Fruit fly (Drosophila melanogaster) whole organism, wandering third instar larva: ENCODE measurements around the gene Eip63E.
A peak's percentile ranks its signal among the peaks of the same experiment; 100 is the strongest.

Experiments used
- CG32264 ChIP-seq: fragments of 200-800 bp; sonication (Bioruptor generic); optimal IDR thresholded peaks from 2 replicates; lab custom pipeline; 2016; ENCODE audit warnings: missing biosample characterization, missing genetic modification characterization
- CG9705 ChIP-seq: fragments of 200-800 bp; sonication (Bioruptor generic); optimal IDR thresholded peaks from 2 replicates; lab custom pipeline; 2018; ENCODE audit warnings: missing biosample characterization, mild to moderate bottlenecking, missing genetic modification characterization
- CrebA ChIP-seq: fragments of 200-800 bp; sonication (Bioruptor generic); optimal IDR thresholded peaks from 2 replicates; lab custom pipeline; 2016; ENCODE audit warnings: missing biosample characterization, mild to moderate bottlenecking, missing genetic modification characterization, borderline replicate concordance
- Dfd ChIP-seq: fragments of >200 bp; optimal IDR thresholded peaks from 2 replicates; lab custom pipeline; 2017; ENCODE audit warnings: missing biosample characterization, missing genetic modification characterization
- Dif ChIP-seq: fragments of 200-275, 200-300 bp; sonication (Bioruptor generic); optimal IDR thresholded peaks from 2 replicates; lab custom pipeline; 2018; ENCODE audit warnings: missing biosample characterization, missing genetic modification characterization; ENCODE audit not compliant: partially characterized antibody
- HLH106 ChIP-seq: fragments of 200-800 bp; optimal IDR thresholded peaks from 3 replicates; lab custom pipeline; 2019; ENCODE audit warnings: missing biosample characterization, mild to moderate bottlenecking, missing genetic modification characterization, moderate library complexity
- Hnf4 ChIP-seq: fragments of 200-800 bp; sonication (Bioruptor generic); optimal IDR thresholded peaks from 2 replicates; lab custom pipeline; 2016; ENCODE audit warnings: missing biosample characterization, mild to moderate bottlenecking, missing genetic modification characterization
- Hr78 ChIP-seq: fragments of >200 bp; optimal IDR thresholded peaks from 2 replicates; lab custom pipeline; 2017; ENCODE audit warnings: missing biosample characterization, missing genetic modification characterization
- Hr83 ChIP-seq: fragments of 200-300 bp; sonication (Bioruptor generic); optimal IDR thresholded peaks from 2 replicates; lab custom pipeline; 2016; ENCODE audit warnings: missing biosample characterization, mild to moderate bottlenecking, missing genetic modification characterization, moderate library complexity; ENCODE audit not compliant: poor library complexity, severe bottlenecking
- Jra ChIP-seq: sonication (Bioruptor generic); optimal IDR thresholded peaks from 2 replicates; lab custom pipeline; 2016; ENCODE audit warnings: missing biosample characterization, missing genetic modification characterization
- Mio ChIP-seq: sonication (Bioruptor generic); optimal IDR thresholded peaks from 2 replicates; lab custom pipeline; 2016; ENCODE audit warnings: missing biosample characterization, missing genetic modification characterization
- Myc ChIP-seq: fragments of >200 bp; optimal IDR thresholded peaks from 2 replicates; lab custom pipeline; 2017
- N ChIP-seq: fragments of >200 bp; optimal IDR thresholded peaks from 2 replicates; lab custom pipeline; 2018; ENCODE audit warnings: missing biosample characterization, missing external identifiers, missing genetic modification characterization
- OdsH ChIP-seq: fragments of 200-800 bp; sonication (Bioruptor generic); optimal IDR thresholded peaks from 2 replicates; lab custom pipeline; 2016; ENCODE audit warnings: missing biosample characterization, mild to moderate bottlenecking, missing genetic modification characterization
- Rel ChIP-seq, 2 experiments: fragments of 200-800 bp; sonication (Bioruptor generic) in 1 of 2; optimal IDR thresholded peaks; 2 replicates in 1 of 2; 3 replicates in 1 of 2; lab custom pipeline; 2016 to 2019; ENCODE audit warnings: mild to moderate bottlenecking in 2 of 2, missing biosample characterization in 2 of 2, missing genetic modification characterization in 2 of 2, moderate library complexity in 1 of 2
- Sp1 ChIP-seq: fragments of 200-800 bp; sonication (Bioruptor generic); optimal IDR thresholded peaks from 3 replicates; lab custom pipeline; 2019; ENCODE audit warnings: missing biosample characterization, mild to moderate bottlenecking, missing genetic modification characterization, moderate library complexity
- Vsx2 ChIP-seq: fragments of 200-300, 225-300 bp; sonication (Bioruptor generic); optimal IDR thresholded peaks from 2 replicates; lab custom pipeline; 2018; ENCODE audit warnings: missing biosample characterization, missing genetic modification characterization; ENCODE audit not compliant: partially characterized antibody
- br ChIP-seq: fragments of 200-800 bp; sonication (Bioruptor generic); optimal IDR thresholded peaks from 2 replicates; lab custom pipeline; 2016; ENCODE audit warnings: missing biosample characterization, missing genetic modification characterization
- brk ChIP-seq: fragments of 200-800 bp; sonication (Bioruptor generic); optimal IDR thresholded peaks from 2 replicates; lab custom pipeline; 2016; ENCODE audit warnings: missing biosample characterization, mild to moderate bottlenecking, missing genetic modification characterization
- dl ChIP-seq, 2 experiments: fragments of 175-275, 200-275 bp in 1 of 2; fragments of 200-275 bp in 1 of 2; sonication (Bioruptor generic); optimal IDR thresholded peaks; lab custom pipeline; 2018; ENCODE audit warnings: mild to moderate bottlenecking in 2 of 2, missing biosample characterization in 2 of 2, missing genetic modification characterization in 2 of 2, moderate library complexity in 2 of 2; ENCODE audit not compliant: partially characterized antibody in 2 of 2, insufficient read depth in 1 of 2
- dmrt93B ChIP-seq: fragments of 200-800 bp; sonication (Bioruptor generic); optimal IDR thresholded peaks from 2 replicates; lab custom pipeline; 2018; ENCODE audit warnings: missing biosample characterization, mild to moderate bottlenecking, missing genetic modification characterization
- dsf ChIP-seq: sonication (Bioruptor generic); optimal IDR thresholded peaks from 2 replicates; lab custom pipeline; 2016; ENCODE audit warnings: missing biosample characterization, missing genetic modification characterization, borderline replicate concordance
- ey ChIP-seq: fragments of 200-800 bp; sonication (Bioruptor generic); optimal IDR thresholded peaks from 2 replicates; lab custom pipeline; 2016; ENCODE audit warnings: missing biosample characterization, missing genetic modification characterization
- foxo ChIP-seq, 2 experiments: fragments of 200-800 bp; sonication (Bioruptor generic); optimal IDR thresholded peaks; 2 replicates in 1 of 2; 3 replicates in 1 of 2; lab custom pipeline; 2016 to 2017; ENCODE audit warnings: missing biosample characterization in 2 of 2, missing genetic modification characterization in 2 of 2
- fru ChIP-seq: fragments of 200-800 bp; sonication (Bioruptor generic); optimal IDR thresholded peaks from 3 replicates; lab custom pipeline; 2016; ENCODE audit warnings: missing biosample characterization, mild to moderate bottlenecking, missing genetic modification characterization
- h ChIP-seq: fragments of 200-800 bp; sonication (Bioruptor generic); optimal IDR thresholded peaks from 3 replicates; lab custom pipeline; 2016; ENCODE audit warnings: missing biosample characterization, mild to moderate bottlenecking, missing genetic modification characterization
- jim ChIP-seq: fragments of 175-275, 200-325 bp; sonication (Bioruptor generic); optimal IDR thresholded peaks from 2 replicates; lab custom pipeline; 2016; ENCODE audit warnings: missing biosample characterization, mild to moderate bottlenecking, missing genetic modification characterization
- lola ChIP-seq: fragments of >200 bp; optimal IDR thresholded peaks from 2 replicates; lab custom pipeline; 2017; ENCODE audit warnings: missing biosample characterization, missing genetic modification characterization
- pan ChIP-seq: fragments of >200 bp; optimal IDR thresholded peaks from 2 replicates; lab custom pipeline; 2017
- psq ChIP-seq: fragments of 200-800 bp; sonication (Bioruptor generic); optimal IDR thresholded peaks from 3 replicates; lab custom pipeline; 2017; ENCODE audit warnings: missing biosample characterization, mild to moderate bottlenecking, missing genetic modification characterization, moderate library complexity
- rgr ChIP-seq: fragments of 200-800 bp; sonication (Bioruptor generic); optimal IDR thresholded peaks from 3 replicates; lab custom pipeline; 2016; ENCODE audit warnings: missing biosample characterization, mild to moderate bottlenecking, missing genetic modification characterization
- sage ChIP-seq: fragments of 200-800 bp; sonication (Bioruptor generic); optimal IDR thresholded peaks from 2 replicates; lab custom pipeline; 2016; ENCODE audit warnings: missing biosample characterization, mild to moderate bottlenecking, missing genetic modification characterization
- sv ChIP-seq: fragments of 200-800 bp; sonication (Bioruptor generic); optimal IDR thresholded peaks from 3 replicates; lab custom pipeline; 2016; ENCODE audit warnings: missing biosample characterization, missing genetic modification characterization
- tai ChIP-seq: sonication (Bioruptor generic); optimal IDR thresholded peaks from 2 replicates; lab custom pipeline; 2016; ENCODE audit warnings: missing biosample characterization, missing genetic modification characterization
- usp ChIP-seq: fragments of >200 bp; optimal IDR thresholded peaks from 2 replicates; lab custom pipeline; 2017; ENCODE audit warnings: missing biosample characterization, missing genetic modification characterization
- woc ChIP-seq: sonication (Bioruptor generic); optimal IDR thresholded peaks from 2 replicates; lab custom pipeline; 2016; ENCODE audit warnings: missing biosample characterization, mild to moderate bottlenecking, missing genetic modification characterization

The Eip63E gene

dm6 chr3L:3515280-3516020, at the start of gene Eip63E:
Gene Eip63E (plus strand): TSS chr3L:3515751.
- TF ChIP-seq Vsx2 (no peak), Hnf4 (GFP tag; lab: Kevin White, UChicago) (peak; percentile 8), Mio (no peak), dl (GFP tag; optimal IDR thresholded peaks at IDR 0.05; lab: Kevin White, UChicago; ENCODE audit: insufficient read depth in 1 of 2, partially characterized antibody in 2 of 2) (no peak), woc (GFP tag; lab: Kevin White, UChicago) (no peak), foxo (GFP tag; optimal IDR thresholded peaks at IDR 0.05; lab: Kevin White, UChicago) (peak in 1 of 2 experiments; percentile 34), ey (GFP tag; lab: Kevin White, UChicago) (no peak), h (peak; percentile 10), Sp1 (GFP tag; lab: Kevin White, UChicago) (peak; percentile 58), Rel (GFP tag; optimal IDR thresholded peaks at IDR 0.05; lab: Kevin White, UChicago) (no peak), Rel (tag; optimal IDR thresholded peaks at IDR 0.05; lab: Kevin White, UChicago) (peak; percentile 59), fru (GFP tag; lab: Kevin White, UChicago) (no peak), HLH106 (tag; lab: Kevin White, UChicago) (peak; percentile 8), Hr78 (GFP tag; lab: Kevin White, UChicago) (no peak), N (GFP tag; lab: Kevin White, UChicago) (peak; percentile 37)

dm6 chr3L:3466200-3466599, 49.4 kb upstream of the Eip63E start, which contains the start of gene CycJ:
Gene CycJ (plus strand): TSS chr3L:3466428.
- TF ChIP-seq pan (lab: Kevin White, UChicago) (no peak), rgr (GFP tag; lab: Kevin White, UChicago) (no peak), N (GFP tag; lab: Kevin White, UChicago) (no peak), dmrt93B (GFP tag; lab: Kevin White, UChicago) (no peak), jim (GFP tag; lab: Kevin White, UChicago) (no peak), Hr83 (GFP tag; lab: Kevin White, UChicago) (no peak)

dm6 chr3L:3469709-3470108, 45.8 kb upstream of the Eip63E start:
- TF ChIP-seq br (GFP tag; lab: Kevin White, UChicago): no peak
- no peak for TF ChIP-seq brk (GFP tag; lab: Kevin White, UChicago)
- TF ChIP-seq sv: no peak
- no peak for TF ChIP-seq Vsx2
- no peak for TF ChIP-seq lola (GFP tag; lab: Kevin White, UChicago)
- no peak for TF ChIP-seq N (GFP tag; lab: Kevin White, UChicago)
- TF ChIP-seq dsf: no peak
- no peak for TF ChIP-seq Mio
- no peak for TF ChIP-seq CG9705 (GFP tag; lab: Kevin White, UChicago)
- TF ChIP-seq woc (GFP tag; lab: Kevin White, UChicago): no peak
- TF ChIP-seq dl (GFP tag; optimal IDR thresholded peaks at IDR 0.05; lab: Kevin White, UChicago; ENCODE audit: insufficient read depth in 1 of 2, partially characterized antibody in 2 of 2): no peak
- no peak for TF ChIP-seq foxo (GFP tag; optimal IDR thresholded peaks at IDR 0.05; lab: Kevin White, UChicago)
- no peak for TF ChIP-seq tai (GFP tag; lab: Kevin White, UChicago)
- TF ChIP-seq Myc (lab: Kevin White, UChicago): no peak
- no peak for TF ChIP-seq Hr78 (GFP tag; lab: Kevin White, UChicago)
- no peak for TF ChIP-seq rgr (GFP tag; lab: Kevin White, UChicago)

DNA sequence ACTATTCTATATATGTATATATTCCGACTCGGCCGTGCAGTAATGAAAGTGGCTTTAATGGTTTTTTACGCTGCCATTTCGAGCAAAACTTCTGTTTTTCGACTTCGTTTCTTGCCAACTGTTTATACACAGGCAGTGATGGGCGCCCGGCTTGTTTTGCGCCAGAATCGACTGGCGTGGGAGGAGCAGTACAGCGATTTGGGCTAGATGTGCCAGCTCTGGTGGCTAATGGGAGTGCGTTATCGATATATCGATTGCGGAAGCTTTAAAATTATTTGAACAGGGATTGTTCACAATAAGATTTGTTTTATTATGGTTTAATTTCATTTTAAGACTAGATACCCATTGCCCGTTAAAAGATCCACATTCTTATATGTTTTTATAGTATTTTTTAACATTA, 44.4 kb upstream of the Eip63E start, which contains the start of gene CG14971:
CG14971 (minus strand) TSS at position 136 of the 400 bp plus-strand sequence.
- TF ChIP-seq woc (GFP tag; lab: Kevin White, UChicago) (peak; percentile 91), N (GFP tag; lab: Kevin White, UChicago) (no peak), Myc (lab: Kevin White, UChicago) (peak; percentile 98), sv (peak; percentile 21), dl (GFP tag; optimal IDR thresholded peaks at IDR 0.05; lab: Kevin White, UChicago; ENCODE audit: insufficient read depth in 1 of 2, partially characterized antibody in 2 of 2) (no peak), fru (GFP tag; lab: Kevin White, UChicago) (peak; percentile 52), Hnf4 (GFP tag; lab: Kevin White, UChicago) (peak; percentile 55), Hr83 (GFP tag; lab: Kevin White, UChicago) (peak; percentile 68), Dif (GFP tag; lab: Kevin White, UChicago) (no peak), Dfd (GFP tag; lab: Kevin White, UChicago) (no peak), OdsH (peak; percentile 19), HLH106 (tag; lab: Kevin White, UChicago) (peak; percentile 40), CG9705 (GFP tag; lab: Kevin White, UChicago) (peak; percentile 6), dmrt93B (GFP tag; lab: Kevin White, UChicago) (no peak), h (peak; percentile 69), ey (GFP tag; lab: Kevin White, UChicago) (peak; percentile 32), foxo (GFP tag; optimal IDR thresholded peaks at IDR 0.05; lab: Kevin White, UChicago) (peak in 1 of 2 experiments; percentile 52), usp (GFP tag; lab: Kevin White, UChicago) (no peak), CrebA (GFP tag; lab: Kevin White, UChicago) (no peak), lola (GFP tag; lab: Kevin White, UChicago) (no peak), Sp1 (GFP tag; lab: Kevin White, UChicago) (peak; percentile 38), jim (GFP tag; lab: Kevin White, UChicago) (no peak), br (GFP tag; lab: Kevin White, UChicago) (peak; percentile 55), CG32264 (no peak), tai (GFP tag; lab: Kevin White, UChicago) (no peak), Jra (GFP tag; lab: Kevin White, UChicago) (peak; percentile 12), pan (lab: Kevin White, UChicago) (no peak), Rel (GFP tag; optimal IDR thresholded peaks at IDR 0.05; lab: Kevin White, UChicago) (no peak), Rel (tag; optimal IDR thresholded peaks at IDR 0.05; lab: Kevin White, UChicago) (peak; percentile 45), dsf (no peak), psq (GFP tag; lab: Kevin White, UChicago) (peak; percentile 42), brk (GFP tag; lab: Kevin White, UChicago) (no peak), Mio (no peak), sage (GFP tag; lab: Kevin White, UChicago) (peak; percentile 1)
